Worm (Caenorhabditis elegans) whole organism, late embryonic: ENCODE data around the gene mdt-6.
A peak's percentile ranks its signal among the peaks of the same experiment; 100 is the strongest.
"Not testable (repeated sequence)": the region's sequence is repeated elsewhere in the genome, so short reads cannot be mapped to it uniquely, and the experiment has no call there.

Experiments used
- C08G9.2 ChIP-seq: sonication (generic microtip); optimal IDR thresholded peaks from 2 replicates; lab custom pipeline; 2016; ENCODE audit warnings: mild to moderate bottlenecking, missing genetic modification characterization, moderate library complexity, missing compliant biosample characterization
- K02D7.2 ChIP-seq: sonication (generic microtip); optimal IDR thresholded peaks from 2 replicates; lab custom pipeline; 2017; ENCODE audit warnings: mild to moderate bottlenecking, missing genetic modification characterization, missing compliant biosample characterization
- K09A11.1 ChIP-seq: sonication (generic microtip); optimal IDR thresholded peaks from 2 replicates; lab custom pipeline; 2017; ENCODE audit warnings: antibody characterized with exemption, mild to moderate bottlenecking, missing genetic modification characterization, missing compliant biosample characterization; ENCODE audit not compliant: insufficient read depth
- ceh-19 ChIP-seq: fragments of 200-800 bp; sonication (Bioruptor generic); optimal IDR thresholded peaks from 2 replicates; lab custom pipeline; 2018; ENCODE audit warnings: mild to moderate bottlenecking, missing genetic modification characterization, missing compliant biosample characterization
- ceh-2 ChIP-seq: sonication (generic microtip); optimal IDR thresholded peaks from 2 replicates; lab custom pipeline; 2016; ENCODE audit warnings: missing genotype, missing genetic modification characterization, missing compliant biosample characterization
- ceh-24 ChIP-seq: sonication (generic microtip); optimal IDR thresholded peaks from 2 replicates; lab custom pipeline; 2016; ENCODE audit warnings: mild to moderate bottlenecking, missing genetic modification characterization, missing compliant biosample characterization
- ceh-30 ChIP-seq: fragments of 150-350 bp; optimal IDR thresholded peaks from 2 replicates; lab custom pipeline; 2014; ENCODE audit warnings: missing biosample characterization, missing genetic modification characterization
- ceh-34 ChIP-seq: sonication (generic microtip); optimal IDR thresholded peaks from 2 replicates; lab custom pipeline; 2016; ENCODE audit warnings: mild to moderate bottlenecking, missing genetic modification characterization, missing compliant biosample characterization
- ceh-45 ChIP-seq: fragments of 200-800 bp; sonication (Bioruptor generic); IDR thresholded peaks from 2 replicates; pipeline ENCODE4 v1.3.6; 2022; ENCODE audit warnings: missing genetic modification reagents, missing genetic modification characterization, missing compliant biosample characterization
- ceh-48 ChIP-seq: sonication (generic microtip); optimal IDR thresholded peaks from 2 replicates; lab custom pipeline; 2016; ENCODE audit warnings: missing genetic modification characterization, inconsistent platforms, missing compliant biosample characterization
- ceh-9 ChIP-seq: sonication (generic microtip); optimal IDR thresholded peaks from 2 replicates; lab custom pipeline; 2016; ENCODE audit warnings: mild to moderate bottlenecking, missing genetic modification characterization, inconsistent platforms, missing compliant biosample characterization
- che-1 ChIP-seq: sonication (generic microtip); optimal IDR thresholded peaks from 2 replicates; lab custom pipeline; 2016; ENCODE audit warnings: mild to moderate bottlenecking, missing genetic modification characterization, missing compliant biosample characterization
- dmd-4 ChIP-seq: sonication (generic microtip); optimal IDR thresholded peaks from 2 replicates; lab custom pipeline; 2016; ENCODE audit warnings: borderline replicate concordance, missing genetic modification characterization, missing compliant biosample characterization
- elt-2 ChIP-seq: sonication (generic microtip); optimal IDR thresholded peaks from 2 replicates; lab custom pipeline; 2016; ENCODE audit warnings: missing genetic modification reagents, missing genetic modification characterization, missing compliant biosample characterization
- elt-4 ChIP-seq: sonication (generic microtip); optimal IDR thresholded peaks from 2 replicates; lab custom pipeline; 2016; ENCODE audit warnings: missing genetic modification characterization, missing compliant biosample characterization
- ets-4 ChIP-seq: sonication (generic microtip); optimal IDR thresholded peaks from 2 replicates; lab custom pipeline; 2016; ENCODE audit warnings: missing genetic modification characterization, missing compliant biosample characterization
- eyg-1 ChIP-seq: sonication (generic microtip); optimal IDR thresholded peaks from 2 replicates; lab custom pipeline; 2016; ENCODE audit warnings: missing genotype, missing genetic modification characterization, missing compliant biosample characterization
- fax-1 ChIP-seq: sonication (generic microtip); optimal IDR thresholded peaks from 2 replicates; lab custom pipeline; 2016; ENCODE audit warnings: missing genotype, missing genetic modification characterization, missing compliant biosample characterization
- fkh-10 ChIP-seq: fragments of 150-350 bp; optimal IDR thresholded peaks from 2 replicates; lab custom pipeline; 2014; ENCODE audit warnings: missing biosample characterization, missing genetic modification reagents, missing genetic modification characterization
- fkh-6 ChIP-seq: sonication (generic microtip); optimal IDR thresholded peaks from 2 replicates; lab custom pipeline; 2016; ENCODE audit warnings: missing genetic modification characterization, missing compliant biosample characterization
- gmeb-2 ChIP-seq: sonication (generic microtip); optimal IDR thresholded peaks from 2 replicates; lab custom pipeline; 2016; ENCODE audit warnings: missing genetic modification characterization, inconsistent platforms, missing compliant biosample characterization
- hlh-15 ChIP-seq: sonication (generic microtip); optimal IDR thresholded peaks from 2 replicates; lab custom pipeline; 2016; ENCODE audit warnings: missing genetic modification characterization, missing compliant biosample characterization
- hlh-30 ChIP-seq: sonication (generic microtip); optimal IDR thresholded peaks from 2 replicates; lab custom pipeline; 2017; ENCODE audit warnings: antibody characterized with exemption, missing genetic modification characterization, missing compliant biosample characterization; ENCODE audit not compliant: insufficient read depth
- hlh-6 ChIP-seq: sonication (generic microtip); optimal IDR thresholded peaks from 2 replicates; lab custom pipeline; 2016; ENCODE audit warnings: missing genotype, missing genetic modification characterization, missing compliant biosample characterization
- hlh-8 ChIP-seq: sonication (generic microtip); optimal IDR thresholded peaks from 2 replicates; lab custom pipeline; 2016; ENCODE audit warnings: missing genotype, missing genetic modification characterization, missing compliant biosample characterization
- lin-11 ChIP-seq: fragments of 200-800 bp; sonication (Bioruptor generic); optimal IDR thresholded peaks from 2 replicates; lab custom pipeline; 2018; ENCODE audit warnings: mild to moderate bottlenecking, missing genetic modification characterization, missing compliant biosample characterization
- madf-2 ChIP-seq: sonication (generic microtip); optimal IDR thresholded peaks from 2 replicates; lab custom pipeline; 2017; ENCODE audit warnings: missing genetic modification characterization, missing compliant biosample characterization
- mec-3 ChIP-seq: sonication (generic microtip); optimal IDR thresholded peaks from 2 replicates; lab custom pipeline; 2016; ENCODE audit warnings: borderline replicate concordance, missing genetic modification characterization, missing compliant biosample characterization
- nfya-1 ChIP-seq: sonication (generic microtip); optimal IDR thresholded peaks from 2 replicates; lab custom pipeline; 2017; ENCODE audit warnings: missing genetic modification characterization, mild to moderate bottlenecking, missing compliant biosample characterization, antibody characterized with exemption, moderate library complexity
- nhr-232 ChIP-seq: sonication (generic microtip); optimal IDR thresholded peaks from 2 replicates; lab custom pipeline; 2016; ENCODE audit warnings: missing genetic modification characterization, missing compliant biosample characterization
- npax-4 ChIP-seq: sonication (generic microtip); optimal IDR thresholded peaks from 2 replicates; lab custom pipeline; 2016; ENCODE audit warnings: missing genetic modification characterization, missing compliant biosample characterization
- odd-2 ChIP-seq: sonication (generic microtip); optimal IDR thresholded peaks from 2 replicates; lab custom pipeline; 2017; ENCODE audit warnings: antibody characterized with exemption, mild to moderate bottlenecking, missing genetic modification characterization, missing compliant biosample characterization
- pag-3 ChIP-seq: sonication (generic microtip); optimal IDR thresholded peaks from 2 replicates; lab custom pipeline; 2016; ENCODE audit warnings: missing compliant biosample characterization, missing genetic modification characterization, borderline replicate concordance
- pha-2 ChIP-seq: sonication (generic microtip); optimal IDR thresholded peaks from 2 replicates; lab custom pipeline; 2017; ENCODE audit warnings: mild to moderate bottlenecking, missing genetic modification characterization, missing compliant biosample characterization
- pqm-1 ChIP-seq: sonication (generic microtip); optimal IDR thresholded peaks from 2 replicates; lab custom pipeline; 2016; ENCODE audit warnings: missing genetic modification characterization, missing compliant biosample characterization
- ref-2 ChIP-seq: sonication (generic microtip); optimal IDR thresholded peaks from 2 replicates; lab custom pipeline; 2016; ENCODE audit warnings: missing genetic modification characterization, missing compliant biosample characterization
- rnt-1 ChIP-seq: sonication (generic microtip); optimal IDR thresholded peaks from 2 replicates; lab custom pipeline; 2016; ENCODE audit warnings: missing genetic modification characterization, missing compliant biosample characterization
- sdc-2 ChIP-seq: sonication (generic microtip); optimal IDR thresholded peaks from 2 replicates; lab custom pipeline; 2016; ENCODE audit warnings: missing genotype, missing genetic modification characterization, missing compliant biosample characterization
- tbx-7 ChIP-seq: sonication (generic microtip); optimal IDR thresholded peaks from 2 replicates; lab custom pipeline; 2016; ENCODE audit warnings: missing genotype, missing genetic modification characterization, missing compliant biosample characterization
- unc-3 ChIP-seq, 2 experiments: fragments of 200-800 bp in 1 of 2; sonication (Bioruptor generic) in 1 of 2; sonication (generic microtip) in 1 of 2; conservative IDR thresholded peaks in 1 of 2; optimal IDR thresholded peaks in 1 of 2; 2 replicates each; pipeline versions ENCODE4 v1.3.6 to Lab custom; 2016 to 2022; ENCODE audit warnings: missing compliant biosample characterization in 2 of 2, missing genetic modification characterization in 2 of 2, missing genetic modification reagents in 1 of 2
- unc-42 ChIP-seq: sonication (generic microtip); optimal IDR thresholded peaks from 2 replicates; lab custom pipeline; 2016; ENCODE audit warnings: missing genotype, missing genetic modification characterization, missing compliant biosample characterization
- unc-55 ChIP-seq: sonication (generic microtip); optimal IDR thresholded peaks from 2 replicates; lab custom pipeline; 2017; ENCODE audit warnings: missing biosample characterization, missing genetic modification reagents, missing genetic modification characterization
- unc-86 ChIP-seq: sonication (generic microtip); optimal IDR thresholded peaks from 2 replicates; lab custom pipeline; 2016; ENCODE audit warnings: missing genetic modification characterization, missing compliant biosample characterization

Gene mdt-6

ce11 chrV:7060396-7060795 lies 972 bp upstream of the mdt-6 start, which contains the start of the genes Y57E12AL.6 and Y57E12AL.1 (continued):
- TF ChIP-seq ceh-19 (GFP tag; lab: Kevin White, UChicago) = peak; percentile 48
- peak; percentile 34 for TF ChIP-seq odd-2 (tag; lab: Kevin White, UChicago)
- peak; percentile 88 for TF ChIP-seq hlh-30
- peak; percentile 62 for TF ChIP-seq madf-2 (tag; lab: Kevin White, UChicago)
- peak; percentile 71 for TF ChIP-seq rnt-1 (tag; lab: Kevin White, UChicago)
- peak; percentile 63 for TF ChIP-seq nhr-232 (tag; lab: Kevin White, UChicago)
- peak; percentile 64 for TF ChIP-seq ceh-48 (tag; lab: Kevin White, UChicago)
- TF ChIP-seq pqm-1 (tag; lab: Kevin White, UChicago) = no peak
- TF ChIP-seq lin-11 (tag; lab: Kevin White, UChicago) = peak; percentile 51
- TF ChIP-seq eyg-1 (tag; lab: Kevin White, UChicago) = peak; percentile 13
- TF ChIP-seq hlh-6 (tag; lab: Kevin White, UChicago) = peak; percentile 56
- peak; percentile 40 for TF ChIP-seq ref-2 (tag; lab: Kevin White, UChicago)
- no peak for TF ChIP-seq K09A11.1 (tag; lab: Kevin White, UChicago)
- peak; percentile 19 for TF ChIP-seq ceh-2
- peak; percentile 31 for TF ChIP-seq fkh-6 (tag; lab: Kevin White, UChicago)
- peak; percentile 60 for TF ChIP-seq unc-3 (GFP tag; conservative IDR thresholded peaks at IDR 0.05; lab: Robert Waterston, UW)
- TF ChIP-seq unc-3 (tag; optimal IDR thresholded peaks at IDR 0.05; lab: Kevin White, UChicago) = peak; percentile 60
- TF ChIP-seq elt-4 = no peak
- no peak for TF ChIP-seq C08G9.2 (tag; lab: Kevin White, UChicago)
- TF ChIP-seq pha-2 (tag; lab: Kevin White, UChicago) = peak; percentile 44
- TF ChIP-seq gmeb-2 (tag; lab: Kevin White, UChicago) = peak; percentile 31
- TF ChIP-seq unc-55 (GFP tag; lab: Kevin White, UChicago) = peak; percentile 4
- peak; percentile 21 for TF ChIP-seq hlh-15 (tag; lab: Kevin White, UChicago)
- peak; percentile 62 for TF ChIP-seq sdc-2 (tag; lab: Kevin White, UChicago)
- TF ChIP-seq ceh-30 = no peak
- TF ChIP-seq unc-86 (tag; lab: Kevin White, UChicago) = peak; percentile 65
- TF ChIP-seq che-1 (tag; lab: Kevin White, UChicago) = peak; percentile 51
- TF ChIP-seq hlh-8 (tag; lab: Kevin White, UChicago) = peak; percentile 61
- peak; percentile 55 for TF ChIP-seq npax-4
- no peak for TF ChIP-seq tbx-7 (tag; lab: Kevin White, UChicago)
- TF ChIP-seq mec-3 (tag; lab: Kevin White, UChicago) = no peak
- TF ChIP-seq ceh-24 = no peak
- TF ChIP-seq nfya-1 = peak; percentile 71

- not testable (repeated sequence) for TF ChIP-seq fax-1 (tag; lab: Kevin White, UChicago); hlh-15 (tag; lab: Kevin White, UChicago); fkh-10 (GFP tag; lab: Kevin White, UChicago)
- TF ChIP-seq, all 69 proteins: peak for 0; not testable (repeated sequence) for 69
Measured at ce11 chrV:7057795-7058194, 1.6 kb downstream of the mdt-6 start, which contains the start of gene Y57E12AL.2. Y57E12AL.2 (plus strand) TSS chrV:7058095.

DNA sequence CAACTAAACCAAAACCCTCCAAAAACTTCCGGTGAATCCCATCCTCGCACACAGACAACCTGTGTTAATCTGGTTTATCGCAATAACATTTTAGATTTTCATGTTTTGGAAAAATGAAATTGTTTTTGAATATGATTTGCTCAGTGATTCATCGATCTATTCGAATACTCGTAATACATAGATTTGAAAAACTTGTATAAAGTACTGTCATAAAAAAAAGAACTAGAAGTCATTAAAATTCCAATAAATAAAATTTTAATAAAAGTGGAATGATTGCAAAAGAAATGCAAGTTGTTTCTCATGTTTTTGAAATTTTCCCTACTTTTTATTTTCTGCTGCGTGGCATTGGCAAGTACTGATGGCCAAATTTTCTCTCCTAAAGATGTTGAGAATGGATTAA lies 4.8 kb downstream of the mdt-6 start, which contains the start of gene spig-8:
Gene spig-8 (plus strand): TSS at position 301 of the 400 bp plus-strand sequence.
- TF ChIP-seq lin-11 (tag; lab: Kevin White, UChicago) = no peak
- TF ChIP-seq C08G9.2 (tag; lab: Kevin White, UChicago) = no peak
- TF ChIP-seq odd-2 (tag; lab: Kevin White, UChicago) = no peak
- TF ChIP-seq dmd-4 (tag; lab: Kevin White, UChicago) = no peak
- no peak for TF ChIP-seq K02D7.2 (tag; lab: Kevin White, UChicago)
- no peak for TF ChIP-seq ceh-30
- TF ChIP-seq hlh-8 (tag; lab: Kevin White, UChicago) = no peak
- TF ChIP-seq hlh-30 = no peak
- TF ChIP-seq ceh-9 (tag; lab: Kevin White, UChicago) = no peak
- no peak for TF ChIP-seq ceh-2
- TF ChIP-seq pag-3 = no peak
- TF ChIP-seq ceh-34 (tag; lab: Kevin White, UChicago) = no peak
- no peak for TF ChIP-seq ceh-45
- TF ChIP-seq elt-2 (tag; lab: Kevin White, UChicago) = no peak
- TF ChIP-seq unc-55 (GFP tag; lab: Kevin White, UChicago) = no peak
- TF ChIP-seq unc-42 (tag; lab: Kevin White, UChicago) = no peak
- TF ChIP-seq ets-4 = no peak
- no peak for TF ChIP-seq ceh-24
- TF ChIP-seq nhr-232 (tag; lab: Kevin White, UChicago) = no peak
- no peak for TF ChIP-seq ref-2 (tag; lab: Kevin White, UChicago)
